Worm (Caenorhabditis elegans) whole organism, L1 larva: ENCODE measurements around the gene T26A5.8.
A peak's percentile ranks its signal among the peaks of the same experiment; 100 is the strongest.

ENCODE experiments used
- C04F5.9 ChIP-seq: sonication (generic microtip); optimal IDR thresholded peaks from 2 replicates; lab custom pipeline; 2016; ENCODE audit warnings: missing genetic modification characterization, missing compliant biosample characterization
- F16B12.6 ChIP-seq: fragments of 150-350 bp; optimal IDR thresholded peaks from 2 replicates; lab custom pipeline; 2014; ENCODE audit warnings: missing biosample characterization, missing genetic modification characterization
- Y116A8C.19 ChIP-seq: sonication (generic microtip); optimal IDR thresholded peaks from 2 replicates; lab custom pipeline; 2016; ENCODE audit warnings: missing compliant biosample characterization, missing genetic modification characterization, borderline replicate concordance
- aly-2 ChIP-seq: fragments of 150-350 bp; optimal IDR thresholded peaks from 2 replicates; lab custom pipeline; 2014; ENCODE audit warnings: missing biosample characterization, missing genetic modification characterization
- blmp-1 ChIP-seq: fragments of 150-350 bp; optimal IDR thresholded peaks from 2 replicates; lab custom pipeline; 2014; ENCODE audit warnings: missing biosample characterization, missing genetic modification characterization
- ceh-8 ChIP-seq: fragments of 200-800 bp; sonication (Bioruptor generic); optimal IDR thresholded peaks from 2 replicates; lab custom pipeline; 2018; ENCODE audit warnings: mild to moderate bottlenecking, missing genetic modification characterization, moderate library complexity, missing compliant biosample characterization
- ceh-82 ChIP-seq, 3 experiments: fragments of 150-350 bp in 1 of 3; sonication (generic microtip) in 2 of 3; optimal IDR thresholded peaks; 2 replicates each; lab custom pipeline; 2014 to 2017; ENCODE audit warnings: missing biosample characterization in 3 of 3, missing genetic modification characterization in 3 of 3
- ceh-88 ChIP-seq: fragments of 200-800 bp; sonication (Bioruptor generic); IDR thresholded peaks from 2 replicates; pipeline ENCODE4 v1.3.6; 2022; ENCODE audit warnings: missing genetic modification characterization, missing compliant biosample characterization
- ceh-90 ChIP-seq: sonication (generic microtip); optimal IDR thresholded peaks from 2 replicates; lab custom pipeline; 2016; ENCODE audit warnings: missing genetic modification characterization, missing compliant biosample characterization
- ces-1 ChIP-seq: fragments of 150-350 bp; optimal IDR thresholded peaks from 2 replicates; lab custom pipeline; 2014; ENCODE audit warnings: missing biosample characterization, missing genetic modification reagents, missing genetic modification characterization
- dpl-1 ChIP-seq, 3 experiments: fragments of 150-350 bp in 2 of 3; sonication (generic microtip) in 1 of 3; optimal IDR thresholded peaks; 2 replicates each; lab custom pipeline; 2014 to 2017; ENCODE audit warnings: missing biosample characterization in 3 of 3, missing genetic modification characterization in 3 of 3, missing genetic modification reagents in 3 of 3
- dsc-1 ChIP-seq: sonication (generic microtip); optimal IDR thresholded peaks from 2 replicates; lab custom pipeline; 2016; ENCODE audit warnings: mild to moderate bottlenecking, missing genetic modification characterization, missing compliant biosample characterization
- efl-3 ChIP-seq: fragments of 200-800 bp; sonication (Bioruptor generic); optimal IDR thresholded peaks from 2 replicates; lab custom pipeline; 2018; ENCODE audit warnings: mild to moderate bottlenecking, missing genetic modification characterization, missing compliant biosample characterization
- elt-2 ChIP-seq: sonication (generic microtip); optimal IDR thresholded peaks from 2 replicates; lab custom pipeline; 2016; ENCODE audit warnings: missing genetic modification characterization, mild to moderate bottlenecking, inconsistent platforms, missing compliant biosample characterization, missing genetic modification reagents
- elt-3 ChIP-seq, 6 experiments: fragments of 150-350 bp in 1 of 6; sonication (generic microtip); optimal IDR thresholded peaks; 2 replicates each; lab custom pipeline; 2017 to 2018; ENCODE audit warnings: missing biosample characterization in 6 of 6, missing genetic modification characterization in 6 of 6, inconsistent platforms in 1 of 6
- ets-5 ChIP-seq: fragments of 200-800 bp; sonication (Bioruptor generic); IDR thresholded peaks from 2 replicates; pipeline ENCODE4 v1.3.6; 2022; ENCODE audit warnings: missing genetic modification characterization, missing compliant biosample characterization
- fkh-4 ChIP-seq: sonication (generic microtip); optimal IDR thresholded peaks from 2 replicates; lab custom pipeline; 2016; ENCODE audit warnings: missing compliant biosample characterization, missing genetic modification characterization, borderline replicate concordance
- fkh-8 ChIP-seq: sonication (generic microtip); optimal IDR thresholded peaks from 2 replicates; lab custom pipeline; 2016; ENCODE audit warnings: mild to moderate bottlenecking, missing genetic modification characterization, missing compliant biosample characterization
- fos-1 ChIP-seq: fragments of 150-350 bp; optimal IDR thresholded peaks from 2 replicates; lab custom pipeline; 2014; ENCODE audit warnings: missing biosample characterization, missing genetic modification characterization
- grh-1 ChIP-seq: fragments of 200-800 bp; sonication (Bioruptor generic); IDR thresholded peaks from 2 replicates; pipeline ENCODE4 v1.3.6; 2022; ENCODE audit warnings: missing genetic modification reagents, missing genetic modification characterization, missing compliant biosample characterization
- hlh-17 ChIP-seq: fragments of 200-800 bp; sonication (Bioruptor generic); optimal IDR thresholded peaks from 2 replicates; lab custom pipeline; 2018; ENCODE audit warnings: missing genetic modification characterization, mild to moderate bottlenecking, missing compliant biosample characterization, moderate library complexity, borderline replicate concordance
- hpl-2 ChIP-seq: fragments of 150-350 bp; optimal IDR thresholded peaks from 2 replicates; lab custom pipeline; 2014; ENCODE audit warnings: missing biosample characterization, missing genetic modification reagents, missing genetic modification characterization
- irx-1 ChIP-seq: sonication (generic microtip); optimal IDR thresholded peaks from 2 replicates; lab custom pipeline; 2016; ENCODE audit warnings: missing genetic modification characterization, missing compliant biosample characterization
- isw-1 ChIP-seq: fragments of 200-800 bp; sonication (Bioruptor generic); IDR thresholded peaks from 2 replicates; pipeline ENCODE4 v1.3.6; 2022; ENCODE audit warnings: missing genetic modification characterization, missing compliant biosample characterization
- jun-1 ChIP-seq: fragments of 150-350 bp; optimal IDR thresholded peaks from 2 replicates; lab custom pipeline; 2014; ENCODE audit warnings: missing biosample characterization, missing genetic modification reagents, missing genetic modification characterization
- lin-14 ChIP-seq: fragments of 200-800 bp; sonication (Bioruptor generic); optimal IDR thresholded peaks from 2 replicates; lab custom pipeline; 2018; ENCODE audit warnings: mild to moderate bottlenecking, missing genetic modification characterization, moderate library complexity, missing compliant biosample characterization
- lin-39 ChIP-seq: fragments of 150-350 bp; optimal IDR thresholded peaks from 2 replicates; lab custom pipeline; 2014; ENCODE audit warnings: missing biosample characterization, missing genetic modification reagents, missing genetic modification characterization
- lir-3 ChIP-seq: sonication (generic microtip); optimal IDR thresholded peaks from 2 replicates; lab custom pipeline; 2016; ENCODE audit warnings: mild to moderate bottlenecking, missing genetic modification characterization, moderate library complexity, missing compliant biosample characterization; ENCODE audit not compliant: poor library complexity
- lsy-2 ChIP-seq, 2 experiments: fragments of 150-350 bp; optimal IDR thresholded peaks; 2 replicates each; lab custom pipeline; 2014; ENCODE audit warnings: missing biosample characterization in 2 of 2, missing genetic modification characterization in 2 of 2
- mab-9 ChIP-seq: fragments of 200-800 bp; sonication (Bioruptor generic); IDR thresholded peaks from 2 replicates; pipeline ENCODE4 v1.3.6; 2022; ENCODE audit warnings: missing genetic modification reagents, missing genetic modification characterization, missing compliant biosample characterization
- mdl-1 ChIP-seq, 2 experiments: fragments of 150-350 bp; optimal IDR thresholded peaks; 2 replicates each; lab custom pipeline; 2014 to 2017; ENCODE audit warnings: missing biosample characterization in 2 of 2, missing genetic modification characterization in 2 of 2, inconsistent platforms in 1 of 2
- mef-2 ChIP-seq: fragments of 150-350 bp; optimal IDR thresholded peaks from 2 replicates; lab custom pipeline; 2014; ENCODE audit warnings: missing biosample characterization, missing genetic modification characterization
- mep-1 ChIP-seq: fragments of 150-350 bp; optimal IDR thresholded peaks from 2 replicates; lab custom pipeline; 2014; ENCODE audit warnings: missing biosample characterization, missing genetic modification characterization
- nhr-20 ChIP-seq: sonication (generic microtip); optimal IDR thresholded peaks from 2 replicates; lab custom pipeline; 2016; ENCODE audit warnings: mild to moderate bottlenecking, missing genetic modification characterization, missing compliant biosample characterization
- nhr-28 ChIP-seq: fragments of 150-350 bp; optimal IDR thresholded peaks from 2 replicates; lab custom pipeline; 2014; ENCODE audit warnings: missing biosample characterization, missing genetic modification characterization
- nhr-71 ChIP-seq: sonication (generic microtip); optimal IDR thresholded peaks from 2 replicates; lab custom pipeline; 2016; ENCODE audit warnings: mild to moderate bottlenecking, missing genetic modification characterization, moderate library complexity, missing compliant biosample characterization
- nhr-76 ChIP-seq: sonication (generic microtip); optimal IDR thresholded peaks from 2 replicates; lab custom pipeline; 2017; ENCODE audit warnings: missing biosample characterization, missing genetic modification characterization
- nhr-77 ChIP-seq: fragments of 150-350 bp; optimal IDR thresholded peaks from 2 replicates; lab custom pipeline; 2014; ENCODE audit warnings: missing biosample characterization, missing genetic modification characterization
- nhr-84 ChIP-seq: sonication (generic microtip); optimal IDR thresholded peaks from 2 replicates; lab custom pipeline; 2017; ENCODE audit warnings: missing biosample characterization, missing genetic modification characterization
- nhr-90 ChIP-seq: sonication (generic microtip); optimal IDR thresholded peaks from 2 replicates; lab custom pipeline; 2016; ENCODE audit warnings: mild to moderate bottlenecking, missing genetic modification characterization, missing compliant biosample characterization; ENCODE audit not compliant: poor library complexity
- pax-3 ChIP-seq: fragments of 200-800 bp; sonication (Bioruptor generic); optimal IDR thresholded peaks from 2 replicates; lab custom pipeline; 2018; ENCODE audit warnings: mild to moderate bottlenecking, missing genetic modification characterization, moderate library complexity, missing compliant biosample characterization
- skn-1 ChIP-seq: fragments of 150-350 bp; optimal IDR thresholded peaks from 2 replicates; lab custom pipeline; 2014; ENCODE audit warnings: missing biosample characterization, missing genetic modification characterization
- snpc-4 ChIP-seq: fragments of 150-350 bp; optimal IDR thresholded peaks from 2 replicates; lab custom pipeline; 2014; ENCODE audit warnings: missing biosample characterization, missing genetic modification characterization
- snu-23 ChIP-seq: sonication (generic microtip); optimal IDR thresholded peaks from 2 replicates; lab custom pipeline; 2016; ENCODE audit warnings: missing genetic modification characterization, missing compliant biosample characterization
- sox-4 ChIP-seq: sonication (generic microtip); optimal IDR thresholded peaks from 2 replicates; lab custom pipeline; 2016; ENCODE audit warnings: missing genetic modification characterization, missing compliant biosample characterization
- sptf-1 ChIP-seq: fragments of 150-350 bp; optimal IDR thresholded peaks from 2 replicates; lab custom pipeline; 2014; ENCODE audit warnings: missing biosample characterization, missing genetic modification characterization
- sup-37 ChIP-seq: fragments of 200-800 bp; sonication (Bioruptor generic); optimal IDR thresholded peaks from 2 replicates; lab custom pipeline; 2018; ENCODE audit warnings: mild to moderate bottlenecking, missing genetic modification characterization, missing compliant biosample characterization
- tlp-1 ChIP-seq: fragments of 150-350 bp; optimal IDR thresholded peaks from 2 replicates; lab custom pipeline; 2014; ENCODE audit warnings: missing biosample characterization, missing genetic modification characterization
- unc-62 ChIP-seq: fragments of 150-350 bp; optimal IDR thresholded peaks from 2 replicates; lab custom pipeline; 2014; ENCODE audit warnings: missing biosample characterization, missing genetic modification reagents, missing genetic modification characterization
- unc-98 ChIP-seq: fragments of 200-800 bp; sonication (Bioruptor generic); IDR thresholded peaks from 2 replicates; pipeline ENCODE4 v1.3.6; 2022; ENCODE audit warnings: missing genetic modification characterization, missing compliant biosample characterization
- xbp-1 ChIP-seq: sonication (generic microtip); optimal IDR thresholded peaks from 2 replicates; lab custom pipeline; 2016; ENCODE audit warnings: missing genetic modification characterization, missing compliant biosample characterization
- zag-1 ChIP-seq: fragments of 150-350 bp; optimal IDR thresholded peaks from 2 replicates; lab custom pipeline; 2014; ENCODE audit warnings: missing biosample characterization, missing genetic modification characterization
- ztf-11 ChIP-seq, 2 experiments: sonication (generic microtip); optimal IDR thresholded peaks; 2 replicates each; lab custom pipeline; 2016 to 2017; ENCODE audit warnings: missing genetic modification characterization in 2 of 2, missing biosample characterization in 1 of 2, missing compliant biosample characterization in 1 of 2
- ztf-4 ChIP-seq: fragments of 150-350 bp; optimal IDR thresholded peaks from 2 replicates; lab custom pipeline; 2014; ENCODE audit warnings: missing biosample characterization, missing genetic modification characterization

Gene T26A5.8

ce11 chrIII:6488916-6489315 is 26.3 kb upstream of the T26A5.8 start (continued):
- TF ChIP-seq unc-62 (no peak), mep-1 (tag; lab: Kevin White, UChicago) (peak; percentile 36), sptf-1 (no peak), nhr-71 (tag; lab: Kevin White, UChicago) (peak; percentile 65), pax-3 (tag; lab: Kevin White, UChicago) (no peak), dsc-1 (tag; lab: Kevin White, UChicago) (peak; percentile 39), elt-3 (tag; optimal IDR thresholded peaks at IDR 0.05; lab: Kevin White, UChicago) (no peak), nhr-76 (tag; lab: Kevin White, UChicago) (no peak), C04F5.9 (no peak), lir-3 (no peak), ces-1 (GFP tag; lab: Kevin White, UChicago) (no peak), fkh-8 (tag; lab: Kevin White, UChicago) (peak; percentile 7), blmp-1 (tag; lab: Kevin White, UChicago) (peak; percentile 43), mdl-1 (tag; optimal IDR thresholded peaks at IDR 0.05; lab: Kevin White, UChicago) (peak in 1 of 2 experiments; percentile 36), nhr-28 (tag; lab: Kevin White, UChicago) (no peak), ceh-82 (tag; optimal IDR thresholded peaks at IDR 0.05; lab: Kevin White, UChicago) (peak; percentile 5 to 50 (median 33)), hpl-2 (GFP tag; lab: Kevin White, UChicago) (no peak), mab-9 (no peak), aly-2 (tag; lab: Kevin White, UChicago) (no peak), irx-1 (tag; lab: Kevin White, UChicago) (no peak), jun-1 (tag; lab: Kevin White, UChicago) (no peak), grh-1 (GFP tag; lab: Robert Waterston, UW) (no peak), ceh-8 (GFP tag; lab: Kevin White, UChicago) (no peak), nhr-90 (tag; lab: Kevin White, UChicago) (peak; percentile 24), nhr-20 (tag; lab: Kevin White, UChicago) (peak; percentile 62), lin-14 (GFP tag; lab: Kevin White, UChicago) (no peak), ceh-88 (GFP tag; lab: Robert Waterston, UW) (no peak), nhr-84 (tag; lab: Kevin White, UChicago) (no peak), Y116A8C.19 (no peak), ztf-4 (tag; lab: Kevin White, UChicago) (no peak), snpc-4 (tag; lab: Kevin White, UChicago) (peak; percentile 16), F16B12.6 (tag; lab: Kevin White, UChicago) (peak; percentile 95), snu-23 (GFP tag; lab: Kevin White, UChicago) (no peak), tlp-1 (tag; lab: Kevin White, UChicago) (no peak), fos-1 (tag; lab: Kevin White, UChicago) (peak; percentile 28), ceh-90 (no peak), dpl-1 (GFP tag; optimal IDR thresholded peaks at IDR 0.05; lab: Kevin White, UChicago) (peak; percentile 66 to 74 (median 72)), xbp-1 (tag; lab: Kevin White, UChicago) (peak; percentile 49), ets-5 (GFP tag; lab: Robert Waterston, UW) (no peak), mef-2 (tag; lab: Kevin White, UChicago) (no peak), zag-1 (no peak), sox-4 (tag; lab: Kevin White, UChicago) (no peak), skn-1 (peak; percentile 98), elt-2 (no peak), isw-1 (peak; percentile 36), ztf-11 (tag; optimal IDR thresholded peaks at IDR 0.05; lab: Kevin White, UChicago) (no peak), lsy-2 (tag; optimal IDR thresholded peaks at IDR 0.05; lab: Kevin White, UChicago) (peak; percentile 72 to 76), nhr-77 (no peak), hlh-17 (GFP tag; lab: Kevin White, UChicago) (no peak), efl-3 (GFP tag; lab: Kevin White, UChicago) (no peak), unc-98 (GFP tag; lab: Robert Waterston, UW) (no peak), fkh-4 (tag; lab: Kevin White, UChicago) (no peak), sup-37 (GFP tag; lab: Kevin White, UChicago) (no peak), lin-39 (tag; lab: Kevin White, UChicago) (no peak)
